Fruit fly (Drosophila melanogaster) whole organism, embryonic: ENCODE data around the gene Rpn9.

Experiments
- Ada2b ChIP-seq: fragments of 200-800 bp; sonication (Bioruptor generic); IDR thresholded peaks from 2 replicates; pipeline ENCODE4 v1.3.6; 2022; ENCODE audit warnings: missing biosample characterization, missing genetic modification characterization
- Antp ChIP-seq: fragments of 200-800 bp; sonication (Bioruptor generic); optimal IDR thresholded peaks from 3 replicates; lab custom pipeline; 2016; ENCODE audit warnings: missing biosample characterization, missing genetic modification characterization
- Blimp-1 ChIP-seq: fragments of 200-800 bp; sonication (Bioruptor generic); optimal IDR thresholded peaks from 3 replicates; lab custom pipeline; 2018; ENCODE audit warnings: missing biosample characterization, missing genetic modification characterization, mild to moderate bottlenecking, moderate library complexity, missing genetic modification reagents
- CG10565 ChIP-seq: fragments of 200-800 bp; sonication (Bioruptor generic); optimal IDR thresholded peaks from 3 replicates; lab custom pipeline; 2016; ENCODE audit warnings: missing biosample characterization, mild to moderate bottlenecking, missing genetic modification characterization
- CG12071 ChIP-seq: fragments of 200-800 bp; sonication (Bioruptor generic); optimal IDR thresholded peaks from 3 replicates; lab custom pipeline; 2018; ENCODE audit warnings: missing biosample characterization, mild to moderate bottlenecking, missing genetic modification characterization
- CG12769 ChIP-seq: fragments of 200-800 bp; sonication (Bioruptor generic); optimal IDR thresholded peaks from 2 replicates; lab custom pipeline; 2019; ENCODE audit warnings: missing biosample characterization, mild to moderate bottlenecking, missing genetic modification characterization, moderate library complexity
- CG14710 ChIP-seq: fragments of 200-800 bp; sonication (Bioruptor generic); optimal IDR thresholded peaks from 3 replicates; lab custom pipeline; 2019; ENCODE audit warnings: missing biosample characterization, mild to moderate bottlenecking, missing genetic modification characterization, moderate library complexity
- CG15073 ChIP-seq: fragments of 200-800 bp; sonication (Bioruptor generic); optimal IDR thresholded peaks from 2 replicates; lab custom pipeline; 2016; ENCODE audit warnings: missing biosample characterization, missing genetic modification characterization
- CG17361 ChIP-seq: fragments of 200-800 bp; sonication (Bioruptor generic); IDR thresholded peaks from 3 replicates; pipeline ENCODE4 v1.3.6; 2022; ENCODE audit warnings: missing biosample characterization, missing genetic modification characterization
- CG18011 ChIP-seq: fragments of 200-800 bp; sonication (Bioruptor generic); optimal IDR thresholded peaks from 2 replicates; lab custom pipeline; 2017; ENCODE audit warnings: missing biosample characterization, missing genetic modification characterization, mild to moderate bottlenecking, moderate library complexity, missing genotype
- CG2875 ChIP-seq: fragments of 200-800 bp; sonication (Bioruptor generic); optimal IDR thresholded peaks from 2 replicates; lab custom pipeline; 2017; ENCODE audit warnings: missing biosample characterization, mild to moderate bottlenecking, missing genetic modification characterization, missing genetic modification reagents
- CG32772 ChIP-seq: fragments of 200-800 bp; sonication (Bioruptor generic); IDR thresholded peaks from 2 replicates; pipeline ENCODE4 v1.3.6; 2022; ENCODE audit warnings: missing biosample characterization, missing genetic modification characterization
- CG33213 ChIP-seq: fragments of 200-800 bp; sonication (Bioruptor generic); optimal IDR thresholded peaks from 3 replicates; lab custom pipeline; 2016; ENCODE audit warnings: missing biosample characterization, missing genetic modification characterization
- CG33557 ChIP-seq: fragments of 200-800 bp; sonication (Bioruptor generic); optimal IDR thresholded peaks from 2 replicates; lab custom pipeline; 2019; ENCODE audit warnings: missing biosample characterization, mild to moderate bottlenecking, missing genetic modification characterization, moderate library complexity
- CG7839 ChIP-seq: fragments of 200-800 bp; sonication (Bioruptor generic); optimal IDR thresholded peaks from 3 replicates; lab custom pipeline; 2018; ENCODE audit warnings: missing biosample characterization, mild to moderate bottlenecking, missing genetic modification characterization, moderate library complexity
- CG7963 ChIP-seq: fragments of 200-800 bp; sonication (Bioruptor generic); IDR thresholded peaks from 3 replicates; pipeline ENCODE4 v1.3.6; 2022; ENCODE audit warnings: missing biosample characterization, missing genetic modification characterization; ENCODE audit not compliant: partially characterized antibody
- CG8089 ChIP-seq: fragments of 200-800 bp; sonication (Bioruptor generic); optimal IDR thresholded peaks from 3 replicates; lab custom pipeline; 2016; ENCODE audit warnings: missing biosample characterization, missing genetic modification characterization
- CG9876 ChIP-seq: fragments of 200-800 bp; sonication (Bioruptor generic); optimal IDR thresholded peaks from 2 replicates; lab custom pipeline; 2016; ENCODE audit warnings: missing biosample characterization, missing genetic modification characterization
- Chrac-16 ChIP-seq: fragments of 200-800 bp; sonication (Bioruptor generic); optimal IDR thresholded peaks from 3 replicates; lab custom pipeline; 2016; ENCODE audit warnings: missing biosample characterization, missing genetic modification characterization
- D ChIP-seq, 2 experiments: fragments of 200-800 bp in 1 of 2; fragments of >200 bp in 1 of 2; sonication (Bioruptor generic) in 1 of 2; optimal IDR thresholded peaks; 2 replicates in 1 of 2; 3 replicates in 1 of 2; lab custom pipeline; 2017; ENCODE audit warnings: mild to moderate bottlenecking in 1 of 2, missing biosample characterization in 1 of 2, missing genetic modification characterization in 1 of 2, missing genetic modification reagents in 1 of 2
- Fer3 ChIP-seq: fragments of 200-800 bp; sonication (Bioruptor generic); optimal IDR thresholded peaks from 2 replicates; lab custom pipeline; 2018; ENCODE audit warnings: missing biosample characterization, mild to moderate bottlenecking, missing genetic modification characterization, moderate library complexity
- HLH54F ChIP-seq: fragments of 200-800 bp; sonication (Bioruptor generic); optimal IDR thresholded peaks from 3 replicates; lab custom pipeline; 2016; ENCODE audit warnings: missing biosample characterization, missing genetic modification characterization
- HLHmδ ChIP-seq: fragments of 200-800 bp; sonication (Bioruptor generic); optimal IDR thresholded peaks from 2 replicates; lab custom pipeline; 2018; ENCODE audit warnings: missing biosample characterization, mild to moderate bottlenecking, missing genetic modification characterization, moderate library complexity
- HmgZ ChIP-seq: fragments of 200-800 bp; sonication (Bioruptor generic); optimal IDR thresholded peaks from 2 replicates; lab custom pipeline; 2018; ENCODE audit warnings: missing biosample characterization, mild to moderate bottlenecking, missing genetic modification characterization
- Mrtf ChIP-seq: fragments of 200-800 bp; sonication (Bioruptor generic); IDR thresholded peaks from 3 replicates; pipeline ENCODE4 v1.3.6; 2022; ENCODE audit warnings: missing biosample characterization, missing genetic modification characterization
- Nf-YC ChIP-seq: fragments of 200-800 bp; optimal IDR thresholded peaks from 3 replicates; lab custom pipeline; 2019; ENCODE audit warnings: missing biosample characterization, mild to moderate bottlenecking, missing genetic modification characterization, moderate library complexity
- Side ChIP-seq: fragments of 200-800 bp; sonication (Bioruptor generic); optimal IDR thresholded peaks from 2 replicates; lab custom pipeline; 2016; ENCODE audit warnings: missing biosample characterization, missing genetic modification characterization
- Sox102F ChIP-seq: fragments of 200-800 bp; sonication (Bioruptor generic); optimal IDR thresholded peaks from 2 replicates; lab custom pipeline; 2018; ENCODE audit warnings: missing biosample characterization, mild to moderate bottlenecking, missing genetic modification characterization, moderate library complexity
- Ssrp ChIP-seq: fragments of 200-800 bp; sonication (Bioruptor generic); optimal IDR thresholded peaks from 2 replicates; lab custom pipeline; 2018; ENCODE audit warnings: missing biosample characterization, mild to moderate bottlenecking, missing genetic modification characterization, moderate library complexity
- Trl ChIP-seq, 3 experiments: fragments of >200 bp in 2 of 3; fragments of 200-800 bp in 1 of 3; sonication (Bioruptor generic) in 1 of 3; optimal IDR thresholded peaks; 2 replicates in 1 of 3; 3 replicates in 2 of 3; lab custom pipeline; 2016 to 2017; ENCODE audit warnings: missing biosample characterization in 1 of 3, missing genetic modification characterization in 1 of 3
- al ChIP-seq: fragments of 200-800 bp; sonication (Bioruptor generic); IDR thresholded peaks from 2 replicates; pipeline ENCODE4 v1.3.6; 2022; ENCODE audit warnings: missing biosample characterization, missing genetic modification characterization
- az2 ChIP-seq: fragments of 200-800 bp; sonication (Bioruptor generic); optimal IDR thresholded peaks from 3 replicates; lab custom pipeline; 2016; ENCODE audit warnings: missing biosample characterization, missing genetic modification characterization
- chif ChIP-seq, 2 experiments: fragments of 200-800 bp; sonication (Bioruptor generic); optimal IDR thresholded peaks; 3 replicates each; lab custom pipeline; 2016; ENCODE audit warnings: missing biosample characterization in 2 of 2, missing genetic modification characterization in 2 of 2
- corto ChIP-seq: fragments of 200-800 bp; sonication (Bioruptor generic); optimal IDR thresholded peaks from 2 replicates; lab custom pipeline; 2016; ENCODE audit warnings: missing biosample characterization, mild to moderate bottlenecking, missing genetic modification characterization, moderate library complexity
- crol ChIP-seq: fragments of 200-800 bp; sonication (Bioruptor generic); IDR thresholded peaks from 2 replicates; pipeline ENCODE4 v1.3.6; 2022; ENCODE audit warnings: missing biosample characterization, missing genetic modification characterization
- grn ChIP-seq: fragments of 200-800 bp; sonication (Bioruptor generic); optimal IDR thresholded peaks from 3 replicates; lab custom pipeline; 2017; ENCODE audit warnings: missing biosample characterization, missing genetic modification characterization
- jing ChIP-seq: fragments of 200-800 bp; sonication (Bioruptor generic); optimal IDR thresholded peaks from 2 replicates; lab custom pipeline; 2018; ENCODE audit warnings: missing biosample characterization, mild to moderate bottlenecking, missing genetic modification characterization
- kay ChIP-seq: fragments of 200-800 bp; sonication (Bioruptor generic); optimal IDR thresholded peaks from 2 replicates; lab custom pipeline; 2016; ENCODE audit warnings: missing biosample characterization, missing genetic modification characterization
- kni ChIP-seq: fragments of 200-800 bp; sonication (Bioruptor generic); optimal IDR thresholded peaks from 3 replicates; lab custom pipeline; 2017; ENCODE audit warnings: mild to moderate bottlenecking, missing biosample characterization, missing genetic modification reagents, missing genetic modification characterization
- lmd ChIP-seq: fragments of 200-800 bp; sonication (Bioruptor generic); IDR thresholded peaks from 2 replicates; pipeline ENCODE4 v1.3.6; 2022; ENCODE audit warnings: missing biosample characterization, missing genetic modification characterization
- pho ChIP-seq: fragments of 200-800 bp; sonication (Bioruptor generic); optimal IDR thresholded peaks from 2 replicates; lab custom pipeline; 2016; ENCODE audit warnings: missing biosample characterization, missing genetic modification characterization
- phol ChIP-seq: fragments of 200-800 bp; sonication (Bioruptor generic); optimal IDR thresholded peaks from 3 replicates; lab custom pipeline; 2018; ENCODE audit warnings: missing biosample characterization, mild to moderate bottlenecking, missing genetic modification characterization, moderate library complexity
- pnt ChIP-seq: fragments of 200-800 bp; sonication (Bioruptor generic); optimal IDR thresholded peaks from 3 replicates; lab custom pipeline; 2016; ENCODE audit warnings: missing biosample characterization, missing genetic modification characterization
- rib ChIP-seq: fragments of 200-800 bp; sonication (Bioruptor generic); IDR thresholded peaks from 2 replicates; pipeline ENCODE4 v1.3.6; 2022; ENCODE audit warnings: missing biosample characterization, missing genetic modification characterization
- scrt ChIP-seq: fragments of 200-800 bp; sonication (Bioruptor generic); optimal IDR thresholded peaks from 2 replicates; lab custom pipeline; 2018; ENCODE audit warnings: missing biosample characterization, mild to moderate bottlenecking, missing genetic modification characterization, moderate library complexity
- sim ChIP-seq: fragments of 200-800 bp; sonication (Bioruptor generic); IDR thresholded peaks from 2 replicates; pipeline ENCODE4 v1.3.6; 2022; ENCODE audit warnings: missing biosample characterization, missing genetic modification characterization
- so ChIP-seq: fragments of 200-800 bp; sonication (Bioruptor generic); IDR thresholded peaks from 3 replicates; pipeline ENCODE4 v1.3.6; 2022; ENCODE audit warnings: missing biosample characterization, missing genetic modification characterization
- vvl ChIP-seq: fragments of 200-800 bp; sonication (Bioruptor generic); IDR thresholded peaks from 2 replicates; pipeline ENCODE4 v1.3.6; 2022; ENCODE audit warnings: missing biosample characterization, missing genetic modification characterization

The Rpn9 gene

dm6 chr3R:23709508-23710208 lies 23.6 kb downstream of the Rpn9 start, which contains the start of gene CG10301 (continued):
- peak; percentile 64 for TF ChIP-seq az2 (GFP tag; lab: Kevin White, UChicago)
- peak; percentile 49; the same call in 1 of the 2 replicates for TF ChIP-seq CG32772
- TF ChIP-seq Sox102F (GFP tag; lab: Kevin White, UChicago), result peak; percentile 70
- TF ChIP-seq scrt (GFP tag; lab: Kevin White, UChicago), result no peak
- peak; percentile 42 for TF ChIP-seq jing
- no peak for TF ChIP-seq CG9876 (GFP tag; lab: Kevin White, UChicago)
- no peak for TF ChIP-seq CG12071 (GFP tag; lab: Kevin White, UChicago)
- TF ChIP-seq D (optimal IDR thresholded peaks at IDR 0.05; lab: Kevin White, UChicago), result no peak
- peak; percentile 61 for TF ChIP-seq D (GFP tag; optimal IDR thresholded peaks at IDR 0.05; lab: Kevin White, UChicago)
- no peak for TF ChIP-seq Nf-YC
- peak; percentile 41; the same call in 1 of the 3 replicates for TF ChIP-seq so
- TF ChIP-seq CG14710 (tag; lab: Kevin White, UChicago), result peak; percentile 78
- peak; percentile 19 for TF ChIP-seq CG33213
- no peak for TF ChIP-seq grn (GFP tag; lab: Kevin White, UChicago)
- peak; percentile 66 for TF ChIP-seq Ssrp
- no peak for TF ChIP-seq HLHmδ
- peak; percentile 71 for TF ChIP-seq vvl (GFP tag; lab: Robert Waterston, UW)
- peak; percentile 63 for TF ChIP-seq CG17361 (GFP tag; lab: Robert Waterston, UW)
- TF ChIP-seq lmd, result peak; percentile 62
- no peak for TF ChIP-seq crol
- peak; percentile 41 for TF ChIP-seq CG8089 (GFP tag; lab: Kevin White, UChicago)
- peak; percentile 38 for TF ChIP-seq pnt (GFP tag; lab: Kevin White, UChicago)
- no peak for TF ChIP-seq kay (GFP tag; lab: Kevin White, UChicago)
- TF ChIP-seq CG10565, result no peak
- peak; percentile 30 to 77 for TF ChIP-seq chif (GFP tag; optimal IDR thresholded peaks at IDR 0.05; lab: Kevin White, UChicago)
- peak; percentile 31; the same call in 1 of the 2 replicates for TF ChIP-seq sim (GFP tag; lab: Robert Waterston, UW)
- peak; percentile 44 for TF ChIP-seq CG2875 (GFP tag; lab: Kevin White, UChicago)
- TF ChIP-seq Antp (GFP tag; lab: Kevin White, UChicago), result no peak
- TF ChIP-seq Trl (optimal IDR thresholded peaks at IDR 0.05; lab: Kevin White, UChicago), result no peak
- peak; percentile 12 for TF ChIP-seq Trl (GFP tag; optimal IDR thresholded peaks at IDR 0.05; lab: Kevin White, UChicago)
- peak; percentile 60 for TF ChIP-seq CG7839
- no peak for TF ChIP-seq CG15073 (GFP tag; lab: Kevin White, UChicago)
- peak; percentile 61 for TF ChIP-seq CG33557 (GFP tag; lab: Kevin White, UChicago)
- TF ChIP-seq CG7963, result no peak
- peak; percentile 10 for TF ChIP-seq Side (GFP tag; lab: Kevin White, UChicago)
- no peak for TF ChIP-seq corto (GFP tag; lab: Kevin White, UChicago)
- no peak for TF ChIP-seq rib
- no peak for TF ChIP-seq al
- TF ChIP-seq CG18011 (GFP tag; lab: Kevin White, UChicago), result no peak
- TF ChIP-seq pho, result no peak
- TF ChIP-seq CG12769 (tag; lab: Kevin White, UChicago), result peak; percentile 8
- TF ChIP-seq HmgZ, result no peak
- TF ChIP-seq phol, result peak; percentile 81
- TF ChIP-seq Ada2b, result peak; percentile 23; the same call in 1 of the 2 replicates
- TF ChIP-seq HLH54F, result no peak
- peak; percentile 67 for TF ChIP-seq Blimp-1 (GFP tag; lab: Kevin White, UChicago)
- TF ChIP-seq Mrtf (GFP tag; lab: Robert Waterston, UW), result peak; percentile 20; the same call in 1 of the 3 replicates
- TF ChIP-seq kni (GFP tag; lab: Kevin White, UChicago), result no peak
- peak; percentile 68 for TF ChIP-seq Chrac-16
- TF ChIP-seq Fer3 (tag; lab: Kevin White, UChicago), result peak; percentile 8
